Fruit fly (Drosophila melanogaster): ENCODE results near the gene CG33287.

The CG33287 gene

dm6 chr3L:20970563-20970962, at the start of gene CG33287:
Gene CG33287 (minus strand): TSS chr3L:20970663.
- TF ChIP-seq CG8478 (optimal IDR thresholded peaks at IDR 0.05) (no peak), CTCF (optimal IDR thresholded peaks at IDR 0.05) (no peak)

dm6 chr3L:21014516-21014945, 44.1 kb upstream of the CG33287 start:
- no peak for TF ChIP-seq CG8478 (optimal IDR thresholded peaks at IDR 0.05)

- no peak for TF ChIP-seq CG8478 (optimal IDR thresholded peaks at IDR 0.05)
- no peak for TF ChIP-seq CTCF (optimal IDR thresholded peaks at IDR 0.05)
Measured at dm6 chr3L:21013465-21013864, 43.0 kb upstream of the CG33287 start.

DNA sequence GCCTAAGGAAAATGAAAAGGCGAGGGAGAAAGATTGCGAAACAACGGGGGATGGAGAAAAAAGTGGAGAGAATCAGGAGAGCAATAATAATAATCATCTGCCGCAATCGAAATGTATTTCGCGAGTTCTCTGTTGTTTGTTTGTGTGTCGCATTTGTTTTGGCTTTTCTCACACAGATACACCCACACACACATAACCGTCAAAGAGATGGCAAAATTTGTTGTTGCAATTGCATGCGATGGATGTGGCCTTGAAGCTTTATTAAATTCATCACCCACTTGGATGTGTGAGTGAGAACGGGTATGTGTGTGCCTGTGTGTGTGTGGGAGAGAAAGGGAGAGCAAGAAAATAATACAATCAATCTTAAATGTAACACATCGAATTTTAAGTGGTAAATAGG, 41.2 kb upstream of the CG33287 start:
- TF ChIP-seq CTCF (optimal IDR thresholded peaks at IDR 0.05): no peak
- no peak for TF ChIP-seq CG8478 (optimal IDR thresholded peaks at IDR 0.05)

dm6 chr3L:21010846-21011607, 40.6 kb upstream of the CG33287 start:
- TF ChIP-seq CG8478 (optimal IDR thresholded peaks at IDR 0.05): no peak
- TF ChIP-seq CTCF (optimal IDR thresholded peaks at IDR 0.05): no peak

DNA sequence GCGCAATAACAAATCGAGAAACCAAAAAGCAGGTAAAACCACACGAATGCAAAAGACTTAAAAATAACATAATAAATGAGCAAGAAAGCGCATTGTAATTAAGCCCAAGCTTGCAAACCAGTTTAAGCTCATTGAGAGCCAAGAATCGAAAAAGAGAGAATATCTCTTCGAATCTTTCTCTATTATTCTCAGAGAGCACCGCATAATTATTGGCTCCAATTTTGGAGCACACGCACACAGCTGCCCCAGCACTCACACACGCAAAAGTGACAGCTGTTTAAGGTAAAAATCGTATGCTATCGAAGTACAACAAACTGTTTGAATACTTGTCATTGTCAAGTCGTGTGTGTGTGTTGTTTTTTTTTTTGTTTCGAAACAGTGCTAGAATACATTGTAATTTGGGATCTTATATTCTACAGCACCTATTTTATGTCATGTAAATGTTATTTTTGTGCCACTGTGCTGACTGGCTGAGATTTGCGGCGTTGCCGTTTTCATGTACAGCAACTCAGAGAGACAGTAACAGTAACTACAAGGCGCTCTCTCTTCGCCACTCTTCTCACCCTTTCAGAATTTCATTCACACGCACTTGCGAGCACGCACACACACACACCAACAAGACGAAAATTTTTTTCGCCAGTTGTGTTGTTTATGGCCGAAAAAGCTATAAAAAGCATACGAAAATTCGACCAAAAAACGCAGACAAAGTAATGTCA, 39.1 kb upstream of the CG33287 start:
- TF ChIP-seq CTCF (optimal IDR thresholded peaks at IDR 0.05) (no peak), CG8478 (optimal IDR thresholded peaks at IDR 0.05) (no peak)

dm6 chr3L:21008899-21009298, 38.4 kb upstream of the CG33287 start:
- no peak for TF ChIP-seq CTCF (optimal IDR thresholded peaks at IDR 0.05)
- TF ChIP-seq CG8478 (optimal IDR thresholded peaks at IDR 0.05): no peak

- TF ChIP-seq CTCF (optimal IDR thresholded peaks at IDR 0.05) (no peak), CG8478 (optimal IDR thresholded peaks at IDR 0.05) (no peak)
Measured at dm6 chr3L:21008255-21008815, 37.9 kb upstream of the CG33287 start.

dm6 chr3L:21007364-21008254, 37.1 kb upstream of the CG33287 start:
- TF ChIP-seq CTCF (optimal IDR thresholded peaks at IDR 0.05): no peak

DNA sequence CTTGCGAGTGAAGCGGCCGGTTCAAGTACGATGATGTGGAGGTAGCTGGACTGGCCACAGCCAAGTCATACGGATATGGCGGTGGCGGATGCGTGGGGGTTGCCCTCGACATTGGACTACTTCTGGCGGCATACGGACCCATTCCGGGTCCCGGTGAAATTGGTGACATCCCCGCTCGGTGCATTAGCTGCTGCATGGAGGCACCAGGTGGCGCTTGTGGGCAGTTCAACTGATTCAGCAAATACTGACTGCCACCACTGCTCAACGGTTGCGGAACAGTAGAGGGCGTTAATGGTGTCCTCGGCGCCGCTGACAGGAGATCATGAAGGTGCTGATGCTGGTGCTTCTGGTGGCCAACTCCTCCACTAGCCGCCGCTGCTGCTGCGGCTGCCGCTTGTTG, 29.2 kb upstream of the CG33287 start:
- no peak for TF ChIP-seq CG8478 (optimal IDR thresholded peaks at IDR 0.05)
- peak; percentile 48 to 56 for TF ChIP-seq CTCF (optimal IDR thresholded peaks at IDR 0.05)

DNA sequence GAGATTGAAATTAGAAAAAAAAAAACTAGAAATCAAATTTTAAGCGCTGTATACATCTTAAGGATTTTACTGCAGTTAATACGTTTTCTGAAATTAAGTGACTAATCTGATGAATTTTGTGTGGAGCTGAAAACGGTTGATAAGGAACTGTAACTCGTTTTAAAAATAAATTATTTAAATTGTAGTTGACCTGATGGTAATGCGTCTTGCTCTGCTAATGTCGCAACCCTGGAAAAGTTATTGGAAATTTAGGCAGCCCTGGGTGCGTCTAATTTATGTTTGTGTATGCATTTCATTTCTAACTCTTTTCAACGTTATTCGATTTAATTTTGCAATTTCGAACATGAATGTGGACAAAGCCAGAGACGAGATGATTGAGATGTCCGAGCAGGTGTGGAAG, 20.9 kb upstream of the CG33287 start, which contains the start of gene CG12984:
Gene CG12984 (plus strand): TSS at position 301 of the 400 bp plus-strand sequence.
- TF ChIP-seq CTCF (optimal IDR thresholded peaks at IDR 0.05) (no peak), CG8478 (optimal IDR thresholded peaks at IDR 0.05) (no peak)

- TF ChIP-seq CG8478 (optimal IDR thresholded peaks at IDR 0.05) (no peak), CTCF (optimal IDR thresholded peaks at IDR 0.05) (no peak)
Measured at dm6 chr3L:20990231-20990630, 19.8 kb upstream of the CG33287 start.

DNA sequence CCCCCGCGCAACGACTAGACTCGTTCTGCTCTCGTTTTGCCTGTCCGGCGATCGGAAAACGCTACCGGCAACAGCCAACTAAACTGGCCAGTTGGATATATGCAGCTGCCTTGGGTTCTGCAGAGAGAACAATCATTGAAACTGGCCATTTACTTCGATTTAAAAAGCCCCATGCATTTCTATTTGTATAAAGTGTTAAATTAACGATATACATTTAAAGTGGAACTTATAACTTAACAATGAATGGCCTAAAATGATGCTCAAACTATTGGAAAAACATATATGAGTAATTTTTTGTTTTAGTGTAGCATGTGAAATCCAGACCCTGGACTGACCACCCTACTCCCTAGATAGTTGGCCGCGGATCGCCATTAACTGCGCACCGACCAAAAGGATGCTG, 18.4 kb upstream of the CG33287 start:
- no peak for TF ChIP-seq CTCF (optimal IDR thresholded peaks at IDR 0.05)
- TF ChIP-seq CG8478 (optimal IDR thresholded peaks at IDR 0.05): no peak

DNA sequence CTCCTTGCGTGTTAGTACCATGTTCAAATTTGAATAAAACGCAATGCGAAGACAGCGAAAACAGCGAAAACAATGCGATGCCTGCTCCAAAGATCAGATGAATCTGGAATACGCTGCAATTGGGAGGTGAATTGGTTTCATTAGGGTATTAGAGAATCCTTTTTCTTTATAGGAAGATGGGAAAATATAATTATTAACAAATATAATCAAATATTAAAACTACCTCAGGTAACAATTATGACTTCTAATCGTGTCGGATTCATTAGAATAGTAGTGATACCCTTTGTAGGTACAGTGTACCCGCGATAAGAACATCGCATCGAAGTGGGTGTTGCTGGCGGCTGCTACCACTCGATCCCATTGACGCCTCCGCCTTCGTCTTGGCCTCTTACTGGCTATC, 17.4 kb upstream of the CG33287 start:
- TF ChIP-seq CTCF (optimal IDR thresholded peaks at IDR 0.05): no peak

DNA sequence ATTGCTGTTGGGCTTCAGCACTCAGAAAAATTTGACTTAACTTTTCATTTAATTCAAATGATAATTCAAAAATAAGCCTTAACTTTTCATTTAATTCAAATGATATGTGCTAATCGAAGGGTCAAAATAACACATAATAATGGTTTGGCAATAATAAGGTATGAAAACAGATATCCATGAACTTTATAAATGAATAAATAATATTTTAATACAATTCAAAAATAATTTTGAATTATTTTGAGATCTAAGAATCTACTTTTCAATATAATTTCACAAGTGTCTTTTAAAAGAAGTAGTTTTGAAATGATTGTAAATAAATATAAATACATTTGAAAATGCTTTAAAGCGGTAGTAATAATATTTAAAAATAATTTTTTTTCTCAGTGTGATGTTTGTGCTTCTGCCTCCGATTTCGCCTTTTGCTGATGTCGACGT, 16.5 kb upstream of the CG33287 start:
- TF ChIP-seq CG8478 (optimal IDR thresholded peaks at IDR 0.05) (no peak), CTCF (optimal IDR thresholded peaks at IDR 0.05) (no peak)
